Worm (Caenorhabditis elegans) whole organism, L4 larva: Measurements from ENCODE around the gene Y54G2A.52.

Experiments
- ama-1 ChIP-seq: fragments of 150-350 bp; optimal IDR thresholded peaks from 2 replicates; lab custom pipeline; 2014; ENCODE audit warnings: inconsistent platforms, mixed read lengths
- hlh-30 ChIP-seq: sonication (generic microtip); optimal IDR thresholded peaks from 2 replicates; lab custom pipeline; 2017; ENCODE audit warnings: antibody characterized with exemption, mild to moderate bottlenecking, missing genetic modification characterization, missing compliant biosample characterization; ENCODE audit not compliant: insufficient read depth
- lin-15B ChIP-seq: fragments of 150-350 bp; sonication (generic microtip); optimal IDR thresholded peaks from 3 replicates; lab custom pipeline; 2014; ENCODE audit warnings: missing biosample characterization, missing genetic modification characterization
- lin-39 ChIP-seq: fragments of 150-350 bp; optimal IDR thresholded peaks from 2 replicates; lab custom pipeline; 2014; ENCODE audit warnings: missing biosample characterization, missing genetic modification reagents, missing genetic modification characterization
- nhr-11 ChIP-seq: fragments of 150-350 bp; optimal IDR thresholded peaks from 2 replicates; lab custom pipeline; 2014; ENCODE audit warnings: missing biosample characterization, missing genetic modification characterization
- nhr-237 ChIP-seq: sonication (generic microtip); optimal IDR thresholded peaks from 2 replicates; lab custom pipeline; 2017; ENCODE audit warnings: missing biosample characterization, missing genetic modification characterization
- unc-39 ChIP-seq: sonication (generic microtip); optimal IDR thresholded peaks from 2 replicates; lab custom pipeline; 2017; ENCODE audit warnings: missing biosample characterization, missing genetic modification characterization

DNA sequence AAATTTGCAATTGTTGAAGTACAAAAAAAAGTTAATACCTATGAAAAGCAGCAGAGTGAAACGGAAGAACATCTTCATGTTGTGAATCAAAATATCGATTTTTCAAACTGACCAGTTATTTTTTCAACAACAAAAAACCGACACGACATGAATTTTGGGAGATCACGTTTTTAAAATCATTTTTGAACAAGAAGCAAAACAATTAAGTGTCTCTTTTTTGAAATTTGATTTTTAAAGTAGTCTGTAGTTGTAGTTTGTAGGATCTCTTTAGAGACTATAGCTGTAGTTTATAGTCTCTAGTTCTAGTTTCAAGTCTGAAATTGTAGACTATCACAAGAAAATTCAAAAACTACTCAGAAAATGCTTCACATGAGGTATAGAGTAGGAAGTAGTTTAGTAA lies 45.4 kb upstream of the Y54G2A.52 start, which contains the start of gene Y54G2A.15:
- TF ChIP-seq unc-39: no peak
- TF ChIP-seq hlh-30 (tag; lab: Kevin White, UChicago): no peak
- no peak for TF ChIP-seq ama-1 (lab: Kevin White, UChicago)
- TF ChIP-seq nhr-11 (tag; lab: Kevin White, UChicago): no peak
- no peak for TF ChIP-seq lin-39 (tag; lab: Kevin White, UChicago)
- TF ChIP-seq lin-15B (tag; lab: Kevin White, UChicago): no peak
- TF ChIP-seq nhr-237 (tag; lab: Kevin White, UChicago): no peak
